Worm (Caenorhabditis elegans): ENCODE results near the gene ech-1.1.

The ech-1.1 gene

DNA sequence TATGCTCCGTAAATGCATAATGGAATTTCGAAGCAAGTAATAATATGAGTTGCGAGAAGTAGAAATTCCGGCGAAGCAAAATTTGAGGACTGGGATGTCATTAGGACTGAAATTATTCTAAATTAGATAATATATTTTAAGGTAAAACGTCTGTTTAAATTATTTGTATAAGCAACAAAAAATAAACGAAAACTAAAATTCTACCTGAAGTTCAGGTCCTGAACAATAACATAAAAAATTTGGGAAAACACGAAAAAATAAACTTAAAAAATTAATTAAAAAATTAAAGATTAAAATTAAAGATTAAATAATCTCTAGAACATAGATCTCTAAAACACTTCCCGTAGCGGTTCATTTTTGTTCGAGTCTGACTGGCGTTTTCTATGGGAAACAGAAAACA is 18.5 kb upstream of the ech-1.1 start, which contains the start of gene srh-251:
TSS of gene srh-251 (minus strand) at position 101 of the 400 bp plus-strand sequence.
- no peak for TF ChIP-seq W03F9.2 (tag; optimal IDR thresholded peaks at IDR 0.05)
- no peak for TF ChIP-seq him-1 (tag; optimal IDR thresholded peaks at IDR 0.05)
- TF ChIP-seq dao-5 (tag; optimal IDR thresholded peaks at IDR 0.05), result no peak

ce11 chrV:15377903-15378302 is 16.6 kb upstream of the ech-1.1 start, which contains the start of gene srh-122:
TSS of gene srh-122 (minus strand) at chrV:15378003.
- TF ChIP-seq W03F9.2 (tag; optimal IDR thresholded peaks at IDR 0.05) (no peak), him-1 (tag; optimal IDR thresholded peaks at IDR 0.05) (no peak), dao-5 (tag; optimal IDR thresholded peaks at IDR 0.05) (no peak)

- TF ChIP-seq him-1 (tag; optimal IDR thresholded peaks at IDR 0.05) (no peak), dao-5 (tag; optimal IDR thresholded peaks at IDR 0.05) (no peak), W03F9.2 (tag; optimal IDR thresholded peaks at IDR 0.05) (no peak)
Measured at ce11 chrV:15376223-15376622, 14.9 kb upstream of the ech-1.1 start, which contains the start of gene srh-52. TSS of gene srh-52 (minus strand) at chrV:15376323.

- no peak for TF ChIP-seq dao-5 (tag; optimal IDR thresholded peaks at IDR 0.05)
- no peak for TF ChIP-seq him-1 (tag; optimal IDR thresholded peaks at IDR 0.05)
- TF ChIP-seq W03F9.2 (tag; optimal IDR thresholded peaks at IDR 0.05), result no peak
Measured at ce11 chrV:15369707-15370106, 8.4 kb upstream of the ech-1.1 start, which contains the start of gene nhr-269. TSS of gene nhr-269 (minus strand) at chrV:15369807.

DNA sequence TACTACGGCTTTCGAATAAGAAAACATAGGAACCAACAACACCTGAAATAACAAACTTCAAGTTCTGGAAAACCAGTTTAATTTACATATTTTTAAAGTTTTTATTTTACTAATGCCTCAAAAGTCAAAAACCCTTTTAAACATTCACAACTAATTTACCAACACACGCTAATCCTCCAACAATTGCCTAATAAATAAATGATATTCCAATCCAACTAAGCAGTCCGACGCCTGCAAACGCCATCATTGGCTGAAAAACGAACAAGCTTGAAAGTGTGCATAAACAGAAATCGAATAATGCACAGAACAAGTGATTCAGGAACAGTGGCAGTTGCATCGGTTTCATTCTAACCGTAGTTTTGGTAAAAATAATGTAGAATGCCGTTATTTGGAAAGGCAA is 6.5 kb upstream of the ech-1.1 start:
- TF ChIP-seq W03F9.2 (tag; optimal IDR thresholded peaks at IDR 0.05) (no peak), dao-5 (tag; optimal IDR thresholded peaks at IDR 0.05) (no peak), him-1 (tag; optimal IDR thresholded peaks at IDR 0.05) (no peak)

ce11 chrV:15354648-15355047 is 6.7 kb downstream of the ech-1.1 start, which contains the start of gene C29F3.7:
TSS of gene C29F3.7 (plus strand) at chrV:15354901.
- TF ChIP-seq dao-5 (tag; optimal IDR thresholded peaks at IDR 0.05) (no peak), W03F9.2 (tag; optimal IDR thresholded peaks at IDR 0.05) (no peak), him-1 (tag; optimal IDR thresholded peaks at IDR 0.05) (no peak)

- TF ChIP-seq W03F9.2 (tag; optimal IDR thresholded peaks at IDR 0.05) (no peak), dao-5 (tag; optimal IDR thresholded peaks at IDR 0.05) (no peak), him-1 (tag; optimal IDR thresholded peaks at IDR 0.05) (no peak)
Measured at ce11 chrV:15352376-15352775, 8.9 kb downstream of the ech-1.1 start, which contains the start of gene srx-58. TSS of gene srx-58 (plus strand) at chrV:15352676.

DNA sequence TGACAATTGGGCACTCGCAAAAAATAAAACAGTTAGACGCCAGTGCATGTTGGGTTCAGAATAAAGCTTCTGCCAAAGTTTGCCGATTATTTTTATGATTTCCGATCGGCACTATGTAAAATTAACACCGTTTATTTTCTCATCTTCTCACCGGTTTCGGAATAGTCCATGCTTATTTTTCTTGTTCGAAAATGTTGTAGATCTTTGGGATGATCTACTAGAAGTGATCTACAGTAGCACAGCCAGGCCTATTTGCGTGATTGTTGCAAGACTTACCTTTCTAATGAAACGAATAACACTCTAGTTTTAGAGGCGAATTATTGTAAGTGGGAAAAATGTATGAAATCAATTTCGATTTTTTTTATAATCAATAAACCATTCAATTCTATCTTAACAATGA is 10.7 kb downstream of the ech-1.1 start, which contains the start of gene clec-231:
TSS of gene clec-231 (minus strand) at position 101 of the 400 bp plus-strand sequence.
- no peak for TF ChIP-seq him-1 (tag; optimal IDR thresholded peaks at IDR 0.05)
- no peak for TF ChIP-seq W03F9.2 (tag; optimal IDR thresholded peaks at IDR 0.05)
- TF ChIP-seq dao-5 (tag; optimal IDR thresholded peaks at IDR 0.05), result no peak

ce11 chrV:15349044-15349443 is 12.3 kb downstream of the ech-1.1 start, which contains the start of gene clec-230:
TSS of gene clec-230 (minus strand) at chrV:15349144.
- TF ChIP-seq W03F9.2 (tag; optimal IDR thresholded peaks at IDR 0.05) (no peak), dao-5 (tag; optimal IDR thresholded peaks at IDR 0.05) (no peak), him-1 (tag; optimal IDR thresholded peaks at IDR 0.05) (no peak)

DNA sequence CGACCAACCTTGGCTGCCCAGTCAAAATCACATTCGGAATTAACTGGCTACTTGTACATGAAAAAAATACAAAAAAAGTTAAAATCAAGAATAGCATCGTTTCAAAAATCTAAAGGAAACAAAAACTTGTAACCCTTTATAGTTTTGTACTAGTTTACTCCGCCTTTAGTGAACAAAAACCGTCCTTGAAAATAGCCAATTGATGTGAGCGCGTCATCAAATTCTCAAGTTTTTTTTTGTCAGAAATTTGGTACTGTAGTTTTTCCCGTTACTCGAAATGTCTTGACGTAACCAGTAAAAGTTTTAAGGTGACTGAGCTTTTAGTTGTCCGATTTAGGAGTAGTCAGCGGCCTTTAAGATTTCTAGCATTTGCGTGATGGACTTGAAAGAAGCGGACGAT is 14.0 kb downstream of the ech-1.1 start, which contains the start of gene C29F3.3:
TSS of gene C29F3.3 (minus strand) at position 101 of the 400 bp plus-strand sequence.
- TF ChIP-seq him-1 (tag; optimal IDR thresholded peaks at IDR 0.05) (no peak), dao-5 (tag; optimal IDR thresholded peaks at IDR 0.05) (no peak), W03F9.2 (tag; optimal IDR thresholded peaks at IDR 0.05) (no peak)

DNA sequence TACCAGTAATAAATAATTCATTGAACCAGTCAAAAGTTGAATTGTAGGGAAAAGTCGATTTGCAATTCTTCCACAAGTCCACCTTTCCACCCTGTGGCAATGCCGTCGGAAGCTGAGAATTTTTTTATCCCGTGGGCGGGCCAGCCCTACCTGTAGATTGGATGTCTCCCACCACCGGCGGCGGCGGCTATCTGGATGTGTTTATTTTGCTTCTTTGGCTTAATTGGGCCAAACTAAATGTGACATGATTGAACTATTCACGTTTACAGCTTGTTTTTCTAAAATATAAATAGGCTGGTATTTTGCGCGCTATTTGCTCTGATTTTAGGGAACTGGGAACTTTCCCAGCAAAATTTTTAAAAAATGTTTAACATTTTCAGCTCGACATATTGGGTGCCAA is 16.8 kb downstream of the ech-1.1 start, which contains the start of gene wrt-8:
TSS of gene wrt-8 (minus strand) at position 101 of the 400 bp plus-strand sequence.
- TF ChIP-seq dao-5 (tag; optimal IDR thresholded peaks at IDR 0.05), result no peak
- TF ChIP-seq him-1 (tag; optimal IDR thresholded peaks at IDR 0.05), result no peak
- no peak for TF ChIP-seq W03F9.2 (tag; optimal IDR thresholded peaks at IDR 0.05)

ce11 chrV:15341404-15341803 is 19.9 kb downstream of the ech-1.1 start, which contains the start of gene clec-229:
TSS of gene clec-229 (minus strand) at chrV:15341504.
- TF ChIP-seq dao-5 (tag; optimal IDR thresholded peaks at IDR 0.05) (no peak), W03F9.2 (tag; optimal IDR thresholded peaks at IDR 0.05) (no peak), him-1 (tag; optimal IDR thresholded peaks at IDR 0.05) (no peak)

ce11 chrV:15339363-15339762 is 21.9 kb downstream of the ech-1.1 start, which contains the start of gene clec-228:
TSS of gene clec-228 (minus strand) at chrV:15339463.
- TF ChIP-seq dao-5 (tag; optimal IDR thresholded peaks at IDR 0.05) (no peak), him-1 (tag; optimal IDR thresholded peaks at IDR 0.05) (no peak), W03F9.2 (tag; optimal IDR thresholded peaks at IDR 0.05) (no peak)

DNA sequence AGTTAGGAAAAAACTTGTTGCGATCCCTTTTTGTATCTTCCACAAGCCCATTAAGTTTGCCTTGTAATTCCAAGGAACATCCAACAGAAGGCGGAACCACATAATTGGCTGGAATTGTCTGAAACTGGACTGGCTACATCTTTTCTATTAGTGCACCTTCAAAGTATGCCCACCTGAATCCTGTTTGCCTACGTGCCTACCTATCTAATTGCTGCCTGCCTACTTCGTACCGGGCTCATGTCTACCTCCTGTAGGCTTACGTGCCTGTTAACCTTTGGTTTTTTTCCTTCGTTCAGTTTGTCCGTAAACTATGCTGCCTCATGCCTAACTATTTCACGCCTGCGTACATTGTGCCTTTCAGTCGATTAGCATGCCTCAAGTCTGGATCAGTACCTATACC is 23.9 kb downstream of the ech-1.1 start, which contains the start of gene wrt-7:
TSS of gene wrt-7 (minus strand) at position 101 of the 400 bp plus-strand sequence.
- TF ChIP-seq W03F9.2 (tag; optimal IDR thresholded peaks at IDR 0.05), result no peak
- TF ChIP-seq him-1 (tag; optimal IDR thresholded peaks at IDR 0.05), result no peak
- TF ChIP-seq dao-5 (tag; optimal IDR thresholded peaks at IDR 0.05), result no peak

Data from whole organism, L4/young adult.